Fruit fly (Drosophila melanogaster): ENCODE results near the gene CG34382.

- TF ChIP-seq CG6276 (GFP tag; optimal IDR thresholded peaks at IDR 0.05), result no peak
- TF ChIP-seq CG31627 (GFP tag; optimal IDR thresholded peaks at IDR 0.05), result no peak
- TF ChIP-seq Sox102F (GFP tag; optimal IDR thresholded peaks at IDR 0.05), result no peak
- TF ChIP-seq Sox14 (GFP tag; optimal IDR thresholded peaks at IDR 0.05), result no peak
- TF ChIP-seq OdsH (GFP tag; optimal IDR thresholded peaks at IDR 0.05), result no peak
- TF ChIP-seq Eip78C (GFP tag), result no peak
Observed at dm6 chr3L:9845980-9846538, 32.7 kb upstream of the CG34382 start.

Data from whole organism, prepupa.